Fruit fly (Drosophila melanogaster) whole organism, embryonic: ENCODE measurements around the gene Pdcd4.

Experiments
- Asciz ChIP-seq: fragments of 200-800 bp; sonication (Bioruptor generic); optimal IDR thresholded peaks from 2 replicates; lab custom pipeline; 2017; ENCODE audit warnings: missing biosample characterization, mild to moderate bottlenecking, missing genetic modification characterization, missing genetic modification reagents
- B-H1 ChIP-seq: fragments of 200-800 bp; sonication (Bioruptor generic); IDR thresholded peaks from 3 replicates; pipeline ENCODE4 v1.3.6; 2022; ENCODE audit warnings: missing biosample characterization, missing genetic modification characterization
- Bteb2 ChIP-seq: fragments of 200-800 bp; sonication (Bioruptor generic); optimal IDR thresholded peaks from 2 replicates; lab custom pipeline; 2016; ENCODE audit warnings: missing biosample characterization, missing genetic modification characterization
- CG10565 ChIP-seq: fragments of 200-800 bp; sonication (Bioruptor generic); optimal IDR thresholded peaks from 3 replicates; lab custom pipeline; 2016; ENCODE audit warnings: missing biosample characterization, mild to moderate bottlenecking, missing genetic modification characterization
- CG10979 ChIP-seq: fragments of 200-800 bp; sonication (Bioruptor generic); optimal IDR thresholded peaks from 2 replicates; lab custom pipeline; 2018; ENCODE audit warnings: missing biosample characterization, mild to moderate bottlenecking, missing genetic modification characterization, moderate library complexity
- CG11085 ChIP-seq: fragments of 200-800 bp; sonication (Bioruptor generic); IDR thresholded peaks from 2 replicates; pipeline ENCODE4 v1.3.6; 2022; ENCODE audit warnings: missing biosample characterization, missing genetic modification characterization
- CG11504 ChIP-seq: fragments of 200-800 bp; sonication (Bioruptor generic); optimal IDR thresholded peaks from 3 replicates; lab custom pipeline; 2019; ENCODE audit warnings: missing biosample characterization, mild to moderate bottlenecking, missing genetic modification characterization, moderate library complexity
- CG13123 ChIP-seq: fragments of 200-800 bp; sonication (Bioruptor generic); optimal IDR thresholded peaks from 2 replicates; lab custom pipeline; 2016; ENCODE audit warnings: missing biosample characterization, missing genetic modification characterization
- CG16813 ChIP-seq: fragments of 200-800 bp; sonication (Bioruptor generic); IDR thresholded peaks from 3 replicates; pipeline ENCODE4 v1.3.6; 2022; ENCODE audit warnings: missing biosample characterization, missing genetic modification characterization; ENCODE audit not compliant: partially characterized antibody
- CG17361 ChIP-seq: fragments of 200-800 bp; sonication (Bioruptor generic); IDR thresholded peaks from 3 replicates; pipeline ENCODE4 v1.3.6; 2022; ENCODE audit warnings: missing biosample characterization, missing genetic modification characterization
- CG17568 ChIP-seq: fragments of 200-800 bp; sonication (Bioruptor generic); optimal IDR thresholded peaks from 2 replicates; lab custom pipeline; 2018; ENCODE audit warnings: missing biosample characterization, mild to moderate bottlenecking, missing genetic modification characterization, moderate library complexity
- CG18262 ChIP-seq: fragments of 200-800 bp; optimal IDR thresholded peaks from 3 replicates; lab custom pipeline; 2019; ENCODE audit warnings: missing biosample characterization, mild to moderate bottlenecking, missing genetic modification characterization, moderate library complexity
- CG18619 ChIP-seq: fragments of 200-800 bp; sonication (Bioruptor generic); optimal IDR thresholded peaks from 3 replicates; lab custom pipeline; 2017; ENCODE audit warnings: missing biosample characterization, mild to moderate bottlenecking, missing genetic modification characterization
- CG2678 ChIP-seq: fragments of 200-800 bp; sonication (Bioruptor generic); optimal IDR thresholded peaks from 3 replicates; lab custom pipeline; 2019; ENCODE audit warnings: missing biosample characterization, mild to moderate bottlenecking, missing genetic modification characterization, moderate library complexity
- CG30403 ChIP-seq: fragments of 200-800 bp; sonication (Bioruptor generic); optimal IDR thresholded peaks from 3 replicates; lab custom pipeline; 2016; ENCODE audit warnings: missing biosample characterization, missing genetic modification characterization
- CG32532 ChIP-seq: fragments of 200-800 bp; sonication (Bioruptor generic); IDR thresholded peaks from 2 replicates; pipeline ENCODE4 v1.3.6; 2022; ENCODE audit warnings: missing biosample characterization, missing genetic modification characterization
- CG4328 ChIP-seq: fragments of 200-800 bp; sonication (Bioruptor generic); optimal IDR thresholded peaks from 3 replicates; lab custom pipeline; 2017; ENCODE audit warnings: missing biosample characterization, missing genetic modification reagents, missing genetic modification characterization
- CG6254 ChIP-seq: fragments of 200-800 bp; sonication (Bioruptor generic); optimal IDR thresholded peaks from 3 replicates; lab custom pipeline; 2017; ENCODE audit warnings: mild to moderate bottlenecking, missing biosample characterization, missing genetic modification reagents, missing genetic modification characterization
- CG6683 ChIP-seq: fragments of 200-800 bp; sonication (Bioruptor generic); optimal IDR thresholded peaks from 2 replicates; lab custom pipeline; 2017; ENCODE audit warnings: missing biosample characterization, mild to moderate bottlenecking, missing genetic modification characterization, missing genetic modification reagents
- CG7839 ChIP-seq: fragments of 200-800 bp; sonication (Bioruptor generic); optimal IDR thresholded peaks from 3 replicates; lab custom pipeline; 2018; ENCODE audit warnings: missing biosample characterization, mild to moderate bottlenecking, missing genetic modification characterization, moderate library complexity
- CG9437 ChIP-seq: fragments of 200-800 bp; sonication (Bioruptor generic); optimal IDR thresholded peaks from 2 replicates; lab custom pipeline; 2018; ENCODE audit warnings: missing biosample characterization, mild to moderate bottlenecking, missing genetic modification characterization
- CG9797 ChIP-seq: fragments of 200-800 bp; sonication (Bioruptor generic); optimal IDR thresholded peaks from 3 replicates; lab custom pipeline; 2018; ENCODE audit warnings: missing biosample characterization, mild to moderate bottlenecking, missing genetic modification characterization
- CG9932 ChIP-seq: fragments of 200-800 bp; sonication (Bioruptor generic); IDR thresholded peaks from 2 replicates; pipeline ENCODE4 v1.3.6; 2022; ENCODE audit warnings: missing biosample characterization, missing genetic modification characterization
- Doc3 ChIP-seq: fragments of 200-800 bp; sonication (Bioruptor generic); IDR thresholded peaks from 3 replicates; pipeline ENCODE4 v1.3.6; 2022; ENCODE audit warnings: missing biosample characterization, missing genetic modification characterization; ENCODE audit not compliant: partially characterized antibody
- Ets97D ChIP-seq: fragments of 200-800 bp; sonication (Bioruptor generic); optimal IDR thresholded peaks from 3 replicates; lab custom pipeline; 2016; ENCODE audit warnings: missing biosample characterization, missing genetic modification characterization
- HLH3B ChIP-seq: fragments of 200-800 bp; sonication (Bioruptor generic); IDR thresholded peaks from 2 replicates; pipeline ENCODE4 v1.3.6; 2022; ENCODE audit warnings: missing biosample characterization, missing genetic modification characterization
- Jarid2 ChIP-seq: fragments of 200-800 bp; sonication (Bioruptor generic); optimal IDR thresholded peaks from 3 replicates; lab custom pipeline; 2017; ENCODE audit warnings: mild to moderate bottlenecking, missing biosample characterization, missing genetic modification reagents, missing genetic modification characterization
- Meics ChIP-seq: fragments of 200-800 bp; sonication (Bioruptor generic); optimal IDR thresholded peaks from 2 replicates; lab custom pipeline; 2017; ENCODE audit warnings: missing biosample characterization, mild to moderate bottlenecking, missing genetic modification characterization
- Nf-YA ChIP-seq: fragments of 200-800 bp; sonication (Bioruptor generic); IDR thresholded peaks from 2 replicates; pipeline ENCODE4 v1.3.6; 2022; ENCODE audit warnings: missing biosample characterization, missing genetic modification characterization
- Pdp1 ChIP-seq, 2 experiments: fragments of 200-800 bp; sonication (Bioruptor generic); optimal IDR thresholded peaks; 3 replicates each; lab custom pipeline; 2016; ENCODE audit warnings: missing biosample characterization in 2 of 2, missing genetic modification characterization in 2 of 2, mild to moderate bottlenecking in 1 of 2, moderate library complexity in 1 of 2
- Trl ChIP-seq, 3 experiments: fragments of >200 bp in 2 of 3; fragments of 200-800 bp in 1 of 3; sonication (Bioruptor generic) in 1 of 3; optimal IDR thresholded peaks; 2 replicates in 1 of 3; 3 replicates in 2 of 3; lab custom pipeline; 2016 to 2017; ENCODE audit warnings: missing biosample characterization in 1 of 3, missing genetic modification characterization in 1 of 3
- YL-1 ChIP-seq: fragments of 200-800 bp; sonication (Bioruptor generic); optimal IDR thresholded peaks from 3 replicates; lab custom pipeline; 2017; ENCODE audit warnings: missing biosample characterization, mild to moderate bottlenecking, missing genetic modification characterization
- aop ChIP-seq: fragments of 200-800 bp; sonication (Bioruptor generic); IDR thresholded peaks from 2 replicates; pipeline ENCODE4 v1.3.6; 2022; ENCODE audit warnings: missing biosample characterization, missing genetic modification characterization
- ara ChIP-seq: fragments of 200-800 bp; sonication (Bioruptor generic); IDR thresholded peaks from 2 replicates; pipeline ENCODE4 v1.3.6; 2022; ENCODE audit warnings: missing biosample characterization, missing genetic modification characterization
- ash1 ChIP-seq: fragments of 200-800 bp; sonication (Bioruptor generic); optimal IDR thresholded peaks from 2 replicates; lab custom pipeline; 2018; ENCODE audit warnings: missing biosample characterization, mild to moderate bottlenecking, missing genetic modification characterization
- bigmax ChIP-seq: fragments of 200-800 bp; sonication (Bioruptor generic); optimal IDR thresholded peaks from 2 replicates; lab custom pipeline; 2018; ENCODE audit warnings: missing biosample characterization, mild to moderate bottlenecking, missing genetic modification characterization
- cg ChIP-seq: fragments of 200-800 bp; sonication (Bioruptor generic); optimal IDR thresholded peaks from 3 replicates; lab custom pipeline; 2019; ENCODE audit warnings: missing biosample characterization, mild to moderate bottlenecking, missing genetic modification characterization, moderate library complexity
- dmrt11E ChIP-seq: fragments of 200-800 bp; sonication (Bioruptor generic); optimal IDR thresholded peaks from 3 replicates; lab custom pipeline; 2018; ENCODE audit warnings: missing biosample characterization, mild to moderate bottlenecking, missing genetic modification characterization, moderate library complexity
- lmd ChIP-seq: fragments of 200-800 bp; sonication (Bioruptor generic); IDR thresholded peaks from 2 replicates; pipeline ENCODE4 v1.3.6; 2022; ENCODE audit warnings: missing biosample characterization, missing genetic modification characterization
- nerfin-1 ChIP-seq: fragments of 200-800 bp; sonication (Bioruptor generic); optimal IDR thresholded peaks from 3 replicates; lab custom pipeline; 2019; ENCODE audit warnings: missing biosample characterization, mild to moderate bottlenecking, missing genetic modification characterization, moderate library complexity
- org-1 ChIP-seq: fragments of 200-800 bp; sonication (Bioruptor generic); optimal IDR thresholded peaks from 2 replicates; lab custom pipeline; 2017; ENCODE audit warnings: missing biosample characterization, missing genetic modification characterization
- pb ChIP-seq: fragments of 200-800 bp; sonication (Bioruptor generic); optimal IDR thresholded peaks from 3 replicates; lab custom pipeline; 2016; ENCODE audit warnings: missing biosample characterization, missing genetic modification characterization
- peb ChIP-seq: fragments of 200-800 bp; sonication (Bioruptor generic); IDR thresholded peaks from 2 replicates; pipeline ENCODE4 v1.3.6; 2022; ENCODE audit warnings: missing biosample characterization, missing genetic modification characterization
- pfk ChIP-seq: fragments of 200-800 bp; sonication (Bioruptor generic); optimal IDR thresholded peaks from 2 replicates; lab custom pipeline; 2018; ENCODE audit warnings: missing biosample characterization, mild to moderate bottlenecking, missing genetic modification characterization, moderate library complexity
- pros ChIP-seq: fragments of 200-800 bp; sonication (Bioruptor generic); optimal IDR thresholded peaks from 3 replicates; lab custom pipeline; 2019; ENCODE audit warnings: missing biosample characterization, mild to moderate bottlenecking, missing genetic modification characterization, moderate library complexity
- pum ChIP-seq: fragments of 200-800 bp; sonication (Bioruptor generic); optimal IDR thresholded peaks from 2 replicates; lab custom pipeline; 2016; ENCODE audit warnings: missing biosample characterization, missing genetic modification characterization
- sim ChIP-seq: fragments of 200-800 bp; sonication (Bioruptor generic); IDR thresholded peaks from 2 replicates; pipeline ENCODE4 v1.3.6; 2022; ENCODE audit warnings: missing biosample characterization, missing genetic modification characterization
- vvl ChIP-seq: fragments of 200-800 bp; sonication (Bioruptor generic); IDR thresholded peaks from 2 replicates; pipeline ENCODE4 v1.3.6; 2022; ENCODE audit warnings: missing biosample characterization, missing genetic modification characterization
- zen2 ChIP-seq: fragments of 200-800 bp; sonication (Bioruptor generic); IDR thresholded peaks from 3 replicates; pipeline ENCODE4 v1.3.6; 2022; ENCODE audit warnings: missing biosample characterization, missing genetic modification characterization; ENCODE audit not compliant: partially characterized antibody
- zfh1 ChIP-seq: fragments of 200-800 bp; sonication (Bioruptor generic); IDR thresholded peaks from 3 replicates; pipeline ENCODE4 v1.3.6; 2022; ENCODE audit warnings: missing biosample characterization, missing genetic modification characterization

The Pdcd4 gene

DNA sequence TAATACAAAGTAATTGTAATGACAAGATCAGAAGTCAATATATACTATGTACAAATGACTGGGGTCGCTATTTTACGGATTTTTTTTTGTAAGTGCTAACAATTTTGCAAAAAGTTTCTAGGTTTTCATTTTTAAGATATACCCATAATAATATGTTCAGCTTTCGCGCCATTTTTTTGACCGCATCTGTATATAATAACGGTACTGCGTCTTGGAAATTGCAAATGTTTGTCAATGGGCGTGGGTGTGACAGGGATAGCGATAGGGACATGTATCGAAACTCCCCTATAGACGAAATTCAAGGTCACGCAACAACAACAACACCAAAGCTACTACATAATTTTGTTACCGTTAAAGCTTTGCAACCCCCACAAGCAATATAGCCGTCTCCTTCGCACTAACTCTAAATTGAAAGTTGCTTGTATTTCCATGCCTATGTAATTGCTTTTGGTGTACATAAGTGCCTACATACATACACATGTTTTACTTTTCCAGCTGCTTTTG lies 2.6 kb downstream of the Pdcd4 start (continued):
- TF ChIP-seq nerfin-1 (no peak), Asciz (no peak), CG17361 (no peak), HLH3B (GFP tag; lab: Robert Waterston, UW) (no peak), cg (GFP tag; lab: Kevin White, UChicago) (no peak), CG7839 (tag; lab: Kevin White, UChicago) (peak; percentile 4), aop (GFP tag; lab: Robert Waterston, UW) (no peak), CG2678 (tag; lab: Kevin White, UChicago) (peak; percentile 14), CG6683 (GFP tag; lab: Kevin White, UChicago) (no peak), peb (GFP tag; lab: Robert Waterston, UW) (no peak), CG17568 (GFP tag; lab: Kevin White, UChicago) (no peak), Ets97D (GFP tag; lab: Kevin White, UChicago) (no peak), Jarid2 (no peak), CG11504 (tag; lab: Kevin White, UChicago) (no peak), zfh1 (0 out of 3 replicates have a peak, but pooled peaks have one; percentile 9), CG11085 (GFP tag; lab: Robert Waterston, UW) (no peak), Meics (GFP tag; lab: Kevin White, UChicago) (peak; percentile 38), CG10979 (tag; lab: Kevin White, UChicago) (no peak), vvl (GFP tag; lab: Robert Waterston, UW) (no peak), pb (GFP tag; lab: Kevin White, UChicago) (no peak), dmrt11E (tag; lab: Kevin White, UChicago) (no peak), CG18619 (GFP tag; lab: Kevin White, UChicago) (peak; percentile 6)

- no peak for TF ChIP-seq CG10565 (GFP tag; lab: Kevin White, UChicago)
- no peak for TF ChIP-seq pros (GFP tag; lab: Kevin White, UChicago)
- TF ChIP-seq bigmax (GFP tag; lab: Kevin White, UChicago): no peak
- TF ChIP-seq CG32532: no peak
- no peak for TF ChIP-seq CG18262 (tag; lab: Kevin White, UChicago)
- TF ChIP-seq CG9932: no peak
- no peak for TF ChIP-seq Nf-YA (GFP tag; lab: Robert Waterston, UW)
- TF ChIP-seq CG13123 (GFP tag; lab: Kevin White, UChicago): no peak
- TF ChIP-seq sim (GFP tag; lab: Robert Waterston, UW): no peak
- TF ChIP-seq zen2 (GFP tag; lab: Robert Waterston, UW): no peak
- no peak for TF ChIP-seq CG16813
- TF ChIP-seq Doc3 (GFP tag; lab: Robert Waterston, UW): no peak
- TF ChIP-seq YL-1 (GFP tag; lab: Kevin White, UChicago): no peak
- TF ChIP-seq ash1: no peak
- no peak for TF ChIP-seq CG30403 (GFP tag; lab: Kevin White, UChicago)
- no peak for TF ChIP-seq ara
- no peak for TF ChIP-seq pum (GFP tag; lab: Kevin White, UChicago)
- TF ChIP-seq CG9437 (GFP tag; lab: Kevin White, UChicago): peak; percentile 19
- TF ChIP-seq lmd (GFP tag; lab: Robert Waterston, UW): no peak
- TF ChIP-seq org-1 (GFP tag; lab: Kevin White, UChicago): peak; percentile 13
- TF ChIP-seq pfk: peak; percentile 31
- TF ChIP-seq B-H1 (GFP tag; lab: Robert Waterston, UW): no peak
- no peak for TF ChIP-seq Trl (optimal IDR thresholded peaks at IDR 0.05; lab: Kevin White, UChicago)
- no peak for TF ChIP-seq Trl (GFP tag; optimal IDR thresholded peaks at IDR 0.05; lab: Kevin White, UChicago)
- TF ChIP-seq CG9797: no peak
- TF ChIP-seq Pdp1 (GFP tag; optimal IDR thresholded peaks at IDR 0.05; lab: Kevin White, UChicago): peak in 1 of 2 experiments; percentile 75
- TF ChIP-seq CG4328: peak; percentile 54
- TF ChIP-seq CG6254: no peak
- no peak for TF ChIP-seq Bteb2 (GFP tag; lab: Kevin White, UChicago)
Measured at dm6 chrX:13749873-13750241, 5.3 kb downstream of the Pdcd4 start.
